Worm (Caenorhabditis elegans): Measurements from ENCODE around the gene xol-1.
A peak's percentile ranks its signal among the peaks of the same experiment; 100 is the strongest.

ce11 chrX:8036219-8036883 is 4.8 kb upstream of the xol-1 start:
- TF ChIP-seq nhr-11 (tag; optimal IDR thresholded peaks at IDR 0.05) (no peak), ceh-6 (GFP tag; optimal IDR thresholded peaks at IDR 0.05) (peak; percentile 10), ceh-19 (GFP tag; optimal IDR thresholded peaks at IDR 0.05) (no peak), fkh-10 (GFP tag; optimal IDR thresholded peaks at IDR 0.05) (peak; percentile 66), dve-1 (tag; optimal IDR thresholded peaks at IDR 0.05) (peak; percentile 91), K09A11.1 (tag; optimal IDR thresholded peaks at IDR 0.05; ENCODE audit: insufficient read depth) (peak; percentile 76), ceh-9 (tag; optimal IDR thresholded peaks at IDR 0.05) (no peak), ceh-18 (tag; optimal IDR thresholded peaks at IDR 0.05) (peak; percentile 99), elt-2 (tag; optimal IDR thresholded peaks at IDR 0.05) (peak; percentile 28), sox-4 (tag; optimal IDR thresholded peaks at IDR 0.05) (no peak), unc-3 (GFP tag; conservative IDR thresholded peaks at IDR 0.05) (no peak), unc-3 (tag; optimal IDR thresholded peaks at IDR 0.05) (peak; percentile 57)
